Worm (Caenorhabditis elegans) whole organism, mixed stage, embryonic: ENCODE data around the gene ruvb-2.
A peak's percentile ranks its signal among the peaks of the same experiment; 100 is the strongest.

Source experiments
- M03D4.4 ChIP-seq: sonication (generic microtip); optimal IDR thresholded peaks from 2 replicates; lab custom pipeline; 2017; ENCODE audit warnings: mild to moderate bottlenecking, missing genetic modification characterization, missing compliant biosample characterization
- bed-3 ChIP-seq: fragments of 200-800 bp; sonication (Bioruptor generic); optimal IDR thresholded peaks from 3 replicates; lab custom pipeline; 2018; ENCODE audit warnings: mild to moderate bottlenecking, missing genetic modification characterization, moderate library complexity, missing compliant biosample characterization
- ceh-39 ChIP-seq: fragments of 150-350 bp; optimal IDR thresholded peaks from 2 replicates; lab custom pipeline; 2014; ENCODE audit warnings: missing biosample characterization, missing genetic modification characterization
- ceh-43 ChIP-seq: fragments of 200-800 bp; sonication (Bioruptor generic); optimal IDR thresholded peaks from 2 replicates; lab custom pipeline; 2018; ENCODE audit warnings: mild to moderate bottlenecking, missing genetic modification characterization, moderate library complexity, missing compliant biosample characterization
- ceh-83 ChIP-seq: fragments of 200-800 bp; sonication (Bioruptor generic); optimal IDR thresholded peaks from 2 replicates; lab custom pipeline; 2018; ENCODE audit warnings: mild to moderate bottlenecking, missing genetic modification characterization, missing compliant biosample characterization
- ces-1 ChIP-seq: fragments of 150-350 bp; optimal IDR thresholded peaks from 2 replicates; lab custom pipeline; 2014; ENCODE audit warnings: missing biosample characterization, missing genetic modification reagents, missing genetic modification characterization
- cnd-1 ChIP-seq: fragments of 200-800 bp; sonication (Bioruptor generic); optimal IDR thresholded peaks from 2 replicates; lab custom pipeline; 2018; ENCODE audit warnings: mild to moderate bottlenecking, missing genetic modification characterization, missing compliant biosample characterization
- elt-1 ChIP-seq: sonication (generic microtip); optimal IDR thresholded peaks from 2 replicates; lab custom pipeline; 2017; ENCODE audit warnings: missing genetic modification characterization, mild to moderate bottlenecking, missing compliant biosample characterization, antibody characterized with exemption, moderate library complexity, borderline replicate concordance; ENCODE audit not compliant: insufficient read depth
- elt-3 ChIP-seq: fragments of 150-350 bp; optimal IDR thresholded peaks from 2 replicates; lab custom pipeline; 2014; ENCODE audit warnings: missing biosample characterization, missing genetic modification characterization
- flh-1 ChIP-seq: fragments of 200-800 bp; sonication (Bioruptor generic); optimal IDR thresholded peaks from 2 replicates; lab custom pipeline; 2018; ENCODE audit warnings: mild to moderate bottlenecking, missing genetic modification characterization, moderate library complexity, missing compliant biosample characterization
- ham-2 ChIP-seq: fragments of 200-800 bp; sonication (Bioruptor generic); optimal IDR thresholded peaks from 2 replicates; lab custom pipeline; 2018; ENCODE audit warnings: mild to moderate bottlenecking, missing genetic modification characterization, missing compliant biosample characterization
- hlh-1 ChIP-seq: fragments of 150-350 bp; optimal IDR thresholded peaks from 2 replicates; lab custom pipeline; 2014; ENCODE audit warnings: missing biosample characterization, missing genetic modification reagents, missing genetic modification characterization
- lin-13 ChIP-seq: fragments of 150-350 bp; optimal IDR thresholded peaks from 2 replicates; lab custom pipeline; 2014; ENCODE audit warnings: missing biosample characterization, missing genetic modification characterization
- lin-32 ChIP-seq: fragments of 200-800 bp; sonication (Bioruptor generic); optimal IDR thresholded peaks from 2 replicates; lab custom pipeline; 2018; ENCODE audit warnings: mild to moderate bottlenecking, missing genetic modification characterization, missing compliant biosample characterization
- mab-5 ChIP-seq: fragments of 150-350 bp; optimal IDR thresholded peaks from 2 replicates; lab custom pipeline; 2014; ENCODE audit warnings: missing biosample characterization, missing genetic modification characterization
- mep-1 ChIP-seq: fragments of 150-350 bp; optimal IDR thresholded peaks from 2 replicates; lab custom pipeline; 2017; ENCODE audit warnings: missing biosample characterization, missing genetic modification reagents, missing genetic modification characterization, inconsistent platforms
- mls-2 ChIP-seq: sonication (generic microtip); optimal IDR thresholded peaks from 2 replicates; lab custom pipeline; 2016; ENCODE audit warnings: mild to moderate bottlenecking, missing genetic modification characterization, moderate library complexity, missing compliant biosample characterization
- nhr-12 ChIP-seq: fragments of 150-350 bp; optimal IDR thresholded peaks from 2 replicates; lab custom pipeline; 2014; ENCODE audit warnings: missing biosample characterization, missing genetic modification characterization
- nhr-237 ChIP-seq: fragments of 150-350 bp; optimal IDR thresholded peaks from 2 replicates; lab custom pipeline; 2014; ENCODE audit warnings: missing biosample characterization, missing genetic modification characterization
- nhr-28 ChIP-seq: fragments of 150-350 bp; optimal IDR thresholded peaks from 2 replicates; lab custom pipeline; 2014; ENCODE audit warnings: missing biosample characterization, missing genetic modification characterization
- nhr-76 ChIP-seq: sonication (generic microtip); optimal IDR thresholded peaks from 2 replicates; lab custom pipeline; 2017; ENCODE audit warnings: missing biosample characterization, missing genetic modification characterization
- pha-4 ChIP-seq: fragments of 150-350 bp; optimal IDR thresholded peaks from 2 replicates; lab custom pipeline; 2018; ENCODE audit warnings: missing biosample characterization, missing genetic modification reagents, missing genetic modification characterization
- snpc-4 ChIP-seq: fragments of 150-350 bp; optimal IDR thresholded peaks from 2 replicates; lab custom pipeline; 2014; ENCODE audit warnings: missing biosample characterization, missing genetic modification characterization
- sptf-1 ChIP-seq: sonication (generic microtip); optimal IDR thresholded peaks from 2 replicates; lab custom pipeline; 2017; ENCODE audit warnings: mild to moderate bottlenecking, missing genetic modification characterization, moderate library complexity, missing compliant biosample characterization
- tbx-8 ChIP-seq: fragments of 200-800 bp; sonication (Bioruptor generic); optimal IDR thresholded peaks from 2 replicates; lab custom pipeline; 2018; ENCODE audit warnings: mild to moderate bottlenecking, missing genetic modification characterization, moderate library complexity, missing compliant biosample characterization
- unc-120 ChIP-seq: sonication (generic microtip); optimal IDR thresholded peaks from 2 replicates; lab custom pipeline; 2017; ENCODE audit warnings: missing genetic modification characterization, missing compliant biosample characterization; ENCODE audit not compliant: poor library complexity, severe bottlenecking
- unc-39 ChIP-seq: fragments of 150-350 bp; optimal IDR thresholded peaks from 2 replicates; lab custom pipeline; 2014; ENCODE audit warnings: missing biosample characterization, missing genetic modification characterization
- unc-62 ChIP-seq: fragments of 150-350 bp; optimal IDR thresholded peaks from 2 replicates; lab custom pipeline; 2014; ENCODE audit warnings: missing biosample characterization, missing genetic modification reagents, missing genetic modification characterization
- zip-8 ChIP-seq: fragments of 150-350 bp; optimal IDR thresholded peaks from 2 replicates; lab custom pipeline; 2014; ENCODE audit warnings: missing biosample characterization, missing genetic modification characterization

Gene ruvb-2

ce11 chrIV:6958696-6959095, 39.5 kb upstream of the ruvb-2 start:
- no peak for TF ChIP-seq elt-1 (tag; lab: Kevin White, UChicago)
- no peak for TF ChIP-seq mab-5 (tag; lab: Kevin White, UChicago)
- TF ChIP-seq ces-1: peak; percentile 37
- no peak for TF ChIP-seq nhr-28 (tag; lab: Kevin White, UChicago)
- peak; percentile 11 for TF ChIP-seq mls-2
- TF ChIP-seq ceh-83: no peak

ce11 chrIV:6957341-6957740, 38.1 kb upstream of the ruvb-2 start, which contains the start of gene jnk-1:
jnk-1 (plus strand) TSS chrIV:6957641.
- TF ChIP-seq hlh-1 (tag; lab: Kevin White, UChicago) (no peak), nhr-12 (tag; lab: Kevin White, UChicago) (no peak), snpc-4 (no peak), unc-62 (GFP tag; lab: Kevin White, UChicago) (no peak), lin-32 (GFP tag; lab: Kevin White, UChicago) (no peak), nhr-28 (tag; lab: Kevin White, UChicago) (no peak), elt-3 (tag; lab: Kevin White, UChicago) (no peak), cnd-1 (tag; lab: Kevin White, UChicago) (no peak), unc-120 (tag; lab: Kevin White, UChicago) (no peak), M03D4.4 (tag; lab: Kevin White, UChicago) (no peak), unc-39 (tag; lab: Kevin White, UChicago) (no peak), nhr-76 (tag; lab: Kevin White, UChicago) (no peak), ceh-39 (tag; lab: Kevin White, UChicago) (no peak), pha-4 (tag; lab: Kevin White, UChicago) (no peak), mab-5 (tag; lab: Kevin White, UChicago) (no peak), ceh-83 (no peak), ces-1 (no peak), bed-3 (GFP tag; lab: Kevin White, UChicago) (no peak), flh-1 (GFP tag; lab: Kevin White, UChicago) (no peak), mep-1 (no peak)

- TF ChIP-seq bed-3 (GFP tag; lab: Kevin White, UChicago) (no peak), ham-2 (GFP tag; lab: Kevin White, UChicago) (no peak), lin-13 (tag; lab: Kevin White, UChicago) (no peak), ces-1 (peak; percentile 96)
Observed at ce11 chrIV:6956668-6957067, 37.5 kb upstream of the ruvb-2 start.

DNA sequence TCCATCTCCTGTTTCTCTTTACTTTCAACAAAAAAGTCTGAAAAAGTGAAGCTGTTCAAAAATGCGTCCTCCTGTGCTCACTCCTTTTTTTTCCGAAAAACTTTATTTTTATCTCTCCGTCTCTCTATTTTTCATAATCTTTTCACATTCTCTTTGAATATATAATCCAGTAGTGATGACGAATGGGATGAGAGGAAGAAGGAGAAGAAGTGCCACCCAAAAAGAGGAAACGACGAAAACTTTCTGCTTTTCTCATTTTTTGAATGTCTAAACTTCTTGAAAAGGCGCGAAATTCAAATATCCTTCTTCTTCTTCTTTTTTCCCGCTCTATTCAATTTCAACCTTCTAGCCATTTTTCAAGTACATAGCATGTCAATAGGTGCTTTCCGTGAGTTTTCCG, 35.5 kb upstream of the ruvb-2 start:
- no peak for TF ChIP-seq ceh-83
- TF ChIP-seq ces-1: peak; percentile 4
- no peak for TF ChIP-seq unc-120 (tag; lab: Kevin White, UChicago)
- TF ChIP-seq nhr-28 (tag; lab: Kevin White, UChicago): no peak
- no peak for TF ChIP-seq flh-1 (GFP tag; lab: Kevin White, UChicago)
- no peak for TF ChIP-seq snpc-4
- no peak for TF ChIP-seq mep-1

DNA sequence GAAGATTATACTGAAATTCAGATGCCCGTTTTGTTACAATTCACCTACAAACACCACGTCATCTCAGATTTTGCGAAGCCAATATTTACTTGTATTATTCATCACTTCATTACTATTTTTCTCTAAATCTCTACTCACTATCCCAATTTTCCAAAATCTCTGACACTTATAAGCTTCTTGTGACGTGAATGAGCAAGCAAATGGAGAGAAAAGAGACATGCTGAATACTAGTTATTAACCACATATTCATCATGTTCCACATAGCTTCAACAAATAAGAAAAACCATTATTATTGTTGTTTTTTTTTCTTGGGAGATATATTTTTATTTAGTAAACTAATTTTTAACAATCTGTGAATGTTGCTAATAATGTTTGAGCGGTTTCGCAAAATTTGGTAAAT, 32.1 kb upstream of the ruvb-2 start:
- TF ChIP-seq zip-8 (tag; lab: Kevin White, UChicago): no peak
- TF ChIP-seq ceh-43 (GFP tag; lab: Kevin White, UChicago): no peak
- no peak for TF ChIP-seq sptf-1
- TF ChIP-seq ces-1: peak; percentile 8
- TF ChIP-seq unc-62 (GFP tag; lab: Kevin White, UChicago): no peak
- no peak for TF ChIP-seq tbx-8 (GFP tag; lab: Kevin White, UChicago)
- TF ChIP-seq mls-2: no peak
- TF ChIP-seq, all 35 proteins: peak for 1

- peak; percentile 27 for TF ChIP-seq unc-120 (tag; lab: Kevin White, UChicago)
- TF ChIP-seq ces-1: no peak
- no peak for TF ChIP-seq nhr-76 (tag; lab: Kevin White, UChicago)
- TF ChIP-seq hlh-1 (tag; lab: Kevin White, UChicago): peak; percentile 92
- no peak for TF ChIP-seq flh-1 (GFP tag; lab: Kevin White, UChicago)
- no peak for TF ChIP-seq mls-2
- TF ChIP-seq nhr-237 (tag; lab: Kevin White, UChicago): no peak
- TF ChIP-seq ceh-39 (tag; lab: Kevin White, UChicago): no peak
- peak; percentile 95 for TF ChIP-seq unc-62 (GFP tag; lab: Kevin White, UChicago)
Observed at ce11 chrIV:6946832-6947231, 27.6 kb upstream of the ruvb-2 start.
